ENCODE assay signal across 1 fruit fly cellular context in genomic region chr3R:15371833-15372232, dm6.
TF ChIP-seq lines count a peak whose summit lies in the region.

Ccm3 (plus strand) TSS chr3R:15371957.
CG6136 (minus strand) TSS chr3R:15372212.

TF ChIP-seq in whole organism, embryonic, 481 proteins besides CTCF, POLR2A, EP300 and RAD21 (continued from another document and continues in another):
- TF ChIP-seq CG30020 (tag; optimal IDR thresholded peaks at IDR 0.05; lab: Kevin White, UChicago) (peak; percentile 19), CG3726 (GFP tag; IDR thresholded peaks at IDR 0.05; lab: Robert Waterston, UW) (no peak), ash1 (GFP tag; optimal IDR thresholded peaks at IDR 0.05; lab: Kevin White, UChicago) (no peak), sob (GFP tag; IDR thresholded peaks at IDR 0.05; lab: Robert Waterston, UW) (peak; percentile 84), bcd (GFP tag; optimal IDR thresholded peaks at IDR 0.05; lab: Kevin White, UChicago) (peak; percentile 28), CG11560 (tag; IDR thresholded peaks at IDR 0.05; lab: Robert Waterston, UW) (no peak), CG14710 (tag; optimal IDR thresholded peaks at IDR 0.05; lab: Kevin White, UChicago) (peak; percentile 38), Antp (GFP tag; optimal IDR thresholded peaks at IDR 0.05; lab: Kevin White, UChicago) (peak; percentile 29), CG8359 (GFP tag; optimal IDR thresholded peaks at IDR 0.05; lab: Kevin White, UChicago; ENCODE audit: borderline replicate concordance) (no peak), CG11456 (GFP tag; IDR thresholded peaks at IDR 0.05; lab: Robert Waterston, UW) (peak; percentile 74; the same call in 1 of the 3 replicates), ab (GFP tag; optimal IDR thresholded peaks at IDR 0.05; lab: Kevin White, UChicago) (no peak), ERR (GFP tag; optimal IDR thresholded peaks at IDR 0.05; lab: Kevin White, UChicago) (peak; percentile 21), trem (tag; optimal IDR thresholded peaks at IDR 0.05; lab: Kevin White, UChicago) (peak; percentile 53), ase (GFP tag; IDR thresholded peaks at IDR 0.05; lab: Robert Waterston, UW) (no peak), tin (GFP tag; optimal IDR thresholded peaks at IDR 0.05; lab: Kevin White, UChicago) (peak; percentile 7), Chrac-16 (GFP tag; optimal IDR thresholded peaks at IDR 0.05; lab: Kevin White, UChicago) (no peak), CG10431 (GFP tag; optimal IDR thresholded peaks at IDR 0.05; lab: Kevin White, UChicago) (no peak), CG18764 (GFP tag; optimal IDR thresholded peaks at IDR 0.05; lab: Kevin White, UChicago) (peak; percentile 10), lmd (GFP tag; IDR thresholded peaks at IDR 0.05; lab: Robert Waterston, UW) (peak; percentile 16; the same call in 1 of the 2 replicates), sens (GFP tag; lab: Kevin White, UChicago) (peak; percentile 68), Mrtf (GFP tag; IDR thresholded peaks at IDR 0.05; lab: Robert Waterston, UW) (no peak), Gug (GFP tag; IDR thresholded peaks at IDR 0.05; lab: Robert Waterston, UW) (no peak), CG32532 (GFP tag; IDR thresholded peaks at IDR 0.05; lab: Robert Waterston, UW) (peak; percentile 62), Hr39 (optimal IDR thresholded peaks at IDR 0.05; lab: Kevin White, UChicago) (peak; percentile 64), CG13424 (tag; optimal IDR thresholded peaks at IDR 0.05; lab: Kevin White, UChicago) (peak; percentile 3), Max (GFP tag; optimal IDR thresholded peaks at IDR 0.05; lab: Kevin White, UChicago) (peak; percentile 59), Trl (optimal IDR thresholded peaks at IDR 0.05; lab: Kevin White, UChicago) (no peak), Trl (GFP tag; optimal IDR thresholded peaks at IDR 0.05; lab: Kevin White, UChicago) (peak; percentile 63), CG11723 (GFP tag; optimal IDR thresholded peaks at IDR 0.05; lab: Kevin White, UChicago) (no peak), Jarid2 (GFP tag; optimal IDR thresholded peaks at IDR 0.05; lab: Kevin White, UChicago) (no peak), CG11093 (GFP tag; IDR thresholded peaks at IDR 0.05; lab: Robert Waterston, UW) (no peak), crp (GFP tag; optimal IDR thresholded peaks at IDR 0.05; lab: Kevin White, UChicago) (peak; percentile 56 to 93), caup (GFP tag; optimal IDR thresholded peaks at IDR 0.05; lab: Kevin White, UChicago; ENCODE audit: severe bottlenecking) (peak; percentile 69), CG10147 (GFP tag; optimal IDR thresholded peaks at IDR 0.05; lab: Kevin White, UChicago) (peak; percentile 48), tll (GFP tag; optimal IDR thresholded peaks at IDR 0.05; lab: Kevin White, UChicago) (no peak), sna (GFP tag; IDR thresholded peaks at IDR 0.05; lab: Robert Waterston, UW; ENCODE audit: partially characterized antibody) (peak; percentile 85), CG10209 (GFP tag; optimal IDR thresholded peaks at IDR 0.05; lab: Kevin White, UChicago) (no peak), CG1602 (GFP tag; optimal IDR thresholded peaks at IDR 0.05; lab: Kevin White, UChicago) (no peak), Kr (GFP tag; optimal IDR thresholded peaks at IDR 0.05; lab: Kevin White, UChicago) (no peak), Nf-YC (tag; optimal IDR thresholded peaks at IDR 0.05; lab: Kevin White, UChicago) (peak; percentile 46), mam (GFP tag; optimal IDR thresholded peaks at IDR 0.05; lab: Kevin White, UChicago) (peak; percentile 30), esg (GFP tag; conservative IDR thresholded peaks at IDR 0.05; lab: Robert Waterston, UW) (no peak), CG15696 (tag; optimal IDR thresholded peaks at IDR 0.05; lab: Kevin White, UChicago) (no peak), sc (optimal IDR thresholded peaks at IDR 0.05; lab: Kevin White, UChicago) (no peak), sc (GFP tag; optimal IDR thresholded peaks at IDR 0.05; lab: Kevin White, UChicago) (no peak), NfI (GFP tag; optimal IDR thresholded peaks at IDR 0.05; lab: Kevin White, UChicago) (peak; percentile 67), hth (optimal IDR thresholded peaks at IDR 0.05; lab: Kevin White, UChicago) (no peak), Opbp (GFP tag; IDR thresholded peaks at IDR 0.05; lab: Robert Waterston, UW; ENCODE audit: partially characterized antibody) (peak; percentile 93), CG17361 (GFP tag; IDR thresholded peaks at IDR 0.05; lab: Robert Waterston, UW) (no peak), en (GFP tag; optimal IDR thresholded peaks at IDR 0.05; lab: Kevin White, UChicago) (no peak), B-H2 (GFP tag; optimal IDR thresholded peaks at IDR 0.05; lab: Kevin White, UChicago) (peak; percentile 68), CG8281 (tag; optimal IDR thresholded peaks at IDR 0.05; lab: Kevin White, UChicago) (no peak), stwl (tag; optimal IDR thresholded peaks at IDR 0.05; lab: Kevin White, UChicago) (peak; percentile 80), Asciz (GFP tag; optimal IDR thresholded peaks at IDR 0.05; lab: Kevin White, UChicago) (no peak), CG8765 (GFP tag; IDR thresholded peaks at IDR 0.05; lab: Robert Waterston, UW) (no peak), CG9817 (tag; optimal IDR thresholded peaks at IDR 0.05; lab: Kevin White, UChicago) (no peak), CG11696 (GFP tag; IDR thresholded peaks at IDR 0.05; lab: Robert Waterston, UW) (no peak), CG17385 (GFP tag; optimal IDR thresholded peaks at IDR 0.05; lab: Kevin White, UChicago) (peak; percentile 41), Atf-2 (GFP tag; optimal IDR thresholded peaks at IDR 0.05; lab: Kevin White, UChicago) (no peak), ems (GFP tag; optimal IDR thresholded peaks at IDR 0.05; lab: Kevin White, UChicago) (no peak), Rfx (GFP tag; IDR thresholded peaks at IDR 0.05; lab: Robert Waterston, UW) (peak; percentile 86), mirr (GFP tag; optimal IDR thresholded peaks at IDR 0.05; lab: Kevin White, UChicago) (peak; percentile 33), ewg (GFP tag; optimal IDR thresholded peaks at IDR 0.05; lab: Kevin White, UChicago) (peak; percentile 48), D19A (tag; optimal IDR thresholded peaks at IDR 0.05; lab: Kevin White, UChicago) (no peak), CG14441 (GFP tag; IDR thresholded peaks at IDR 0.05; lab: Robert Waterston, UW) (no peak), ara (GFP tag; IDR thresholded peaks at IDR 0.05; lab: Robert Waterston, UW) (peak; percentile 15; the same call in 1 of the 2 replicates), CG7271 (tag; optimal IDR thresholded peaks at IDR 0.05; lab: Kevin White, UChicago) (peak; percentile 6), CG13775 (GFP tag; optimal IDR thresholded peaks at IDR 0.05; lab: Kevin White, UChicago) (no peak), hkb (optimal IDR thresholded peaks at IDR 0.05; lab: Kevin White, UChicago) (no peak), hkb (GFP tag; IDR thresholded peaks at IDR 0.05; lab: Robert Waterston, UW) (0 out of 2 replicates have a peak, but pooled peaks have one; percentile 41), Pdp1 (GFP tag; optimal IDR thresholded peaks at IDR 0.05; lab: Kevin White, UChicago) (no peak), CG12236 (GFP tag; optimal IDR thresholded peaks at IDR 0.05; lab: Kevin White, UChicago) (no peak), Med (GFP tag; lab: Kevin White, UChicago) (peak; percentile 94), HHEX (GFP tag; optimal IDR thresholded peaks at IDR 0.05; lab: Kevin White, UChicago) (no peak), pnt (GFP tag; optimal IDR thresholded peaks at IDR 0.05; lab: Kevin White, UChicago) (no peak), crc (GFP tag; optimal IDR thresholded peaks at IDR 0.05; lab: Kevin White, UChicago) (no peak), CG17802 (tag; optimal IDR thresholded peaks at IDR 0.05; lab: Kevin White, UChicago) (no peak), Fer1 (GFP tag; optimal IDR thresholded peaks at IDR 0.05; lab: Kevin White, UChicago) (peak; percentile 65), Mes4 (GFP tag; optimal IDR thresholded peaks at IDR 0.05; lab: Kevin White, UChicago) (no peak), gt (GFP tag; IDR thresholded peaks at IDR 0.05; lab: Robert Waterston, UW) (no peak), unpg (GFP tag; optimal IDR thresholded peaks at IDR 0.05; lab: Kevin White, UChicago) (peak; percentile 36), Sry-δ (GFP tag; optimal IDR thresholded peaks at IDR 0.05; lab: Kevin White, UChicago) (peak; percentile 80), CG10462 (GFP tag; optimal IDR thresholded peaks at IDR 0.05; lab: Kevin White, UChicago) (no peak), crol (GFP tag; IDR thresholded peaks at IDR 0.05; lab: Robert Waterston, UW) (no peak), ssp (GFP tag; IDR thresholded peaks at IDR 0.05; lab: Robert Waterston, UW) (no peak), CG2678 (tag; optimal IDR thresholded peaks at IDR 0.05; lab: Kevin White, UChicago) (no peak), CG7839 (tag; optimal IDR thresholded peaks at IDR 0.05; lab: Kevin White, UChicago) (no peak), ranshi (GFP tag; IDR thresholded peaks at IDR 0.05; lab: Robert Waterston, UW) (peak; percentile 11; the same call in 1 of the 2 replicates), br (optimal IDR thresholded peaks at IDR 0.05; lab: Kevin White, UChicago) (no peak), lov (optimal IDR thresholded peaks at IDR 0.05; lab: Kevin White, UChicago) (no peak), lov (GFP tag; IDR thresholded peaks at IDR 0.05; lab: Robert Waterston, UW) (0 out of 3 replicates have a peak, but pooled peaks have one; percentile 41), HLH54F (GFP tag; optimal IDR thresholded peaks at IDR 0.05; lab: Kevin White, UChicago) (peak; percentile 35), cg (GFP tag; optimal IDR thresholded peaks at IDR 0.05; lab: Kevin White, UChicago) (no peak), Ptx1 (GFP tag; IDR thresholded peaks at IDR 0.05; lab: Robert Waterston, UW) (no peak), sr (GFP tag; IDR thresholded peaks at IDR 0.05; lab: Robert Waterston, UW) (no peak), CHES-1-like (GFP tag; optimal IDR thresholded peaks at IDR 0.05; lab: Kevin White, UChicago) (peak; percentile 81), pb (GFP tag; optimal IDR thresholded peaks at IDR 0.05; lab: Kevin White, UChicago) (peak; percentile 23), Xrp1 (GFP tag; IDR thresholded peaks at IDR 0.05; lab: Robert Waterston, UW) (peak; percentile 35; the same call in 1 of the 2 replicates), psq (GFP tag; optimal IDR thresholded peaks at IDR 0.05; lab: Kevin White, UChicago) (no peak), Hand (GFP tag; optimal IDR thresholded peaks at IDR 0.05; lab: Kevin White, UChicago) (no peak), org-1 (GFP tag; optimal IDR thresholded peaks at IDR 0.05; lab: Kevin White, UChicago) (no peak), CG2889 (GFP tag; IDR thresholded peaks at IDR 0.05; lab: Robert Waterston, UW) (no peak), CG17829 (tag; optimal IDR thresholded peaks at IDR 0.05; lab: Kevin White, UChicago) (peak; percentile 34), Nf-YA (GFP tag; IDR thresholded peaks at IDR 0.05; lab: Robert Waterston, UW) (no peak), E2f1 (GFP tag; IDR thresholded peaks at IDR 0.05; lab: Robert Waterston, UW) (peak; percentile 56; the same call in 1 of the 2 replicates), abd-A (tag; optimal IDR thresholded peaks at IDR 0.05; lab: Kevin White, UChicago) (no peak), CG32772 (GFP tag; IDR thresholded peaks at IDR 0.05; lab: Robert Waterston, UW) (no peak), disco-r (GFP tag; optimal IDR thresholded peaks at IDR 0.05; lab: Kevin White, UChicago) (no peak), CG11247 (GFP tag; IDR thresholded peaks at IDR 0.05; lab: Robert Waterston, UW) (peak; percentile 44; the same call in 1 of the 2 replicates), eve (GFP tag; optimal IDR thresholded peaks at IDR 0.05; lab: Kevin White, UChicago) (no peak), CG17359 (tag; optimal IDR thresholded peaks at IDR 0.05; lab: Kevin White, UChicago) (no peak), shn (GFP tag; optimal IDR thresholded peaks at IDR 0.05; lab: Kevin White, UChicago) (peak; percentile 12), tx (GFP tag; optimal IDR thresholded peaks at IDR 0.05; lab: Kevin White, UChicago) (peak; percentile 50), Hr51 (GFP tag; optimal IDR thresholded peaks at IDR 0.05; lab: Kevin White, UChicago) (peak in 1 of 2 experiments; percentile 23), CG12744 (GFP tag; optimal IDR thresholded peaks at IDR 0.05; lab: Kevin White, UChicago) (no peak), YL-1 (GFP tag; optimal IDR thresholded peaks at IDR 0.05; lab: Kevin White, UChicago) (peak; percentile 89), ttk (GFP tag; IDR thresholded peaks at IDR 0.05; lab: Robert Waterston, UW) (no peak), CG31224 (GFP tag; IDR thresholded peaks at IDR 0.05; lab: Robert Waterston, UW) (no peak), CG9932 (GFP tag; IDR thresholded peaks at IDR 0.05; lab: Robert Waterston, UW) (peak; percentile 81), fd64A (GFP tag; optimal IDR thresholded peaks at IDR 0.05; lab: Kevin White, UChicago) (no peak), Dek (tag; optimal IDR thresholded peaks at IDR 0.05; lab: Kevin White, UChicago) (no peak), CG4328 (GFP tag; optimal IDR thresholded peaks at IDR 0.05; lab: Kevin White, UChicago) (no peak), CG3065 (GFP tag; optimal IDR thresholded peaks at IDR 0.05; lab: Kevin White, UChicago) (no peak), CG7963 (GFP tag; IDR thresholded peaks at IDR 0.05; lab: Robert Waterston, UW; ENCODE audit: partially characterized antibody) (peak; percentile 83), ATbp (GFP tag; optimal IDR thresholded peaks at IDR 0.05; lab: Kevin White, UChicago) (no peak), tup (GFP tag; optimal IDR thresholded peaks at IDR 0.05; lab: Kevin White, UChicago) (no peak), D (optimal IDR thresholded peaks at IDR 0.05; lab: Kevin White, UChicago) (no peak), D (GFP tag; optimal IDR thresholded peaks at IDR 0.05; lab: Kevin White, UChicago) (no peak), Fer3 (tag; optimal IDR thresholded peaks at IDR 0.05; lab: Kevin White, UChicago) (peak; percentile 42), NC2α (GFP tag; optimal IDR thresholded peaks at IDR 0.05; lab: Kevin White, UChicago) (no peak), CG4282 (GFP tag; optimal IDR thresholded peaks at IDR 0.05; lab: Kevin White, UChicago) (peak; percentile 46), CG30431 (GFP tag; optimal IDR thresholded peaks at IDR 0.05; lab: Kevin White, UChicago) (no peak), CG12104 (GFP tag; optimal IDR thresholded peaks at IDR 0.05; lab: Kevin White, UChicago) (peak; percentile 6), CG8388 (GFP tag; optimal IDR thresholded peaks at IDR 0.05; lab: Kevin White, UChicago) (no peak), bbx (GFP tag; IDR thresholded peaks at IDR 0.05; lab: Robert Waterston, UW; ENCODE audit: partially characterized antibody) (peak; percentile 95), Lim3 (GFP tag; IDR thresholded peaks at IDR 0.05; lab: Robert Waterston, UW) (no peak), lbe (GFP tag; optimal IDR thresholded peaks at IDR 0.05; lab: Kevin White, UChicago) (peak; percentile 59)
